Worm (Caenorhabditis elegans) whole organism, L4/young adult: Measurements from ENCODE around the gene F35C11.4.

Experiments used
- dao-5 ChIP-seq: sonication (generic microtip); optimal IDR thresholded peaks from 2 replicates; lab custom pipeline; 2016; ENCODE audit warnings: missing genotype, missing genetic modification characterization, moderate library complexity, missing compliant biosample characterization
- him-1 ChIP-seq: sonication (generic microtip); optimal IDR thresholded peaks from 2 replicates; lab custom pipeline; 2016; ENCODE audit warnings: missing genotype, missing genetic modification reagents, missing genetic modification characterization, missing compliant biosample characterization

- TF ChIP-seq him-1 (no peak), dao-5 (tag; lab: Kevin White, UChicago) (no peak)
These were observed 25.4 kb upstream of the F35C11.4 start for ce11 chrII:8223422-8223821.
